Fruit fly (Drosophila melanogaster) whole organism, embryonic: ENCODE measurements around the gene CG6843.

Experiments
- Atf-2 ChIP-seq: fragments of 200-800 bp; sonication (Bioruptor generic); optimal IDR thresholded peaks from 2 replicates; lab custom pipeline; 2016; ENCODE audit warnings: missing biosample characterization, missing genetic modification characterization
- Blimp-1 ChIP-seq: fragments of 200-800 bp; sonication (Bioruptor generic); optimal IDR thresholded peaks from 3 replicates; lab custom pipeline; 2018; ENCODE audit warnings: missing biosample characterization, missing genetic modification characterization, mild to moderate bottlenecking, moderate library complexity, missing genetic modification reagents
- C15 ChIP-seq: fragments of 200-800 bp; sonication (Bioruptor generic); IDR thresholded peaks from 3 replicates; pipeline ENCODE4 v1.3.6; 2022; ENCODE audit warnings: missing biosample characterization, missing genetic modification characterization
- CG10366 ChIP-seq: fragments of 200-800 bp; sonication (Bioruptor generic); IDR thresholded peaks from 2 replicates; pipeline ENCODE4 v1.3.6; 2022; ENCODE audit warnings: missing biosample characterization, missing genetic modification characterization
- CG12071 ChIP-seq: fragments of 200-800 bp; sonication (Bioruptor generic); optimal IDR thresholded peaks from 3 replicates; lab custom pipeline; 2018; ENCODE audit warnings: missing biosample characterization, mild to moderate bottlenecking, missing genetic modification characterization
- CG1529 ChIP-seq: fragments of 200-800 bp; sonication (Bioruptor generic); optimal IDR thresholded peaks from 3 replicates; lab custom pipeline; 2018; ENCODE audit warnings: missing biosample characterization, missing genetic modification characterization
- CG16863 ChIP-seq: fragments of 200-800 bp; sonication (Bioruptor generic); optimal IDR thresholded peaks from 3 replicates; lab custom pipeline; 2016; ENCODE audit warnings: missing biosample characterization, missing genetic modification characterization
- CG2129 ChIP-seq: fragments of 200-800 bp; sonication (Bioruptor generic); IDR thresholded peaks from 2 replicates; pipeline ENCODE4 v1.3.6; 2022; ENCODE audit warnings: missing biosample characterization, missing genetic modification characterization; ENCODE audit not compliant: partially characterized antibody
- CG31441 ChIP-seq: fragments of 200-800 bp; sonication (Bioruptor generic); IDR thresholded peaks from 2 replicates; pipeline ENCODE4 v1.3.6; 2022; ENCODE audit warnings: missing biosample characterization, missing genetic modification characterization
- CG34224 ChIP-seq: fragments of 200-800 bp; sonication (Bioruptor generic); IDR thresholded peaks from 3 replicates; pipeline ENCODE4 v1.3.6; 2022; ENCODE audit warnings: missing biosample characterization, missing genetic modification characterization; ENCODE audit not compliant: partially characterized antibody
- CG6254 ChIP-seq: fragments of 200-800 bp; sonication (Bioruptor generic); optimal IDR thresholded peaks from 3 replicates; lab custom pipeline; 2017; ENCODE audit warnings: mild to moderate bottlenecking, missing biosample characterization, missing genetic modification reagents, missing genetic modification characterization
- CG7271 ChIP-seq: fragments of 200-800 bp; sonication (Bioruptor generic); optimal IDR thresholded peaks from 2 replicates; lab custom pipeline; 2018; ENCODE audit warnings: missing biosample characterization, mild to moderate bottlenecking, missing genetic modification characterization, moderate library complexity
- CG7372 ChIP-seq: fragments of 200-800 bp; sonication (Bioruptor generic); IDR thresholded peaks from 2 replicates; pipeline ENCODE4 v1.3.6; 2022; ENCODE audit warnings: missing biosample characterization, missing genetic modification characterization
- CoRest ChIP-seq: fragments of 200-800 bp; sonication (Bioruptor generic); optimal IDR thresholded peaks from 3 replicates; lab custom pipeline; 2018; ENCODE audit warnings: missing biosample characterization, mild to moderate bottlenecking, missing genetic modification characterization, moderate library complexity
- D19A ChIP-seq: fragments of 200-800 bp; optimal IDR thresholded peaks from 3 replicates; lab custom pipeline; 2019; ENCODE audit warnings: missing biosample characterization, mild to moderate bottlenecking, missing genetic modification characterization, moderate library complexity
- Dad ChIP-seq: fragments of 200-800 bp; sonication (Bioruptor generic); optimal IDR thresholded peaks from 3 replicates; lab custom pipeline; 2016; ENCODE audit warnings: missing biosample characterization, missing genetic modification characterization
- Dek ChIP-seq: fragments of 200-800 bp; sonication (Bioruptor generic); optimal IDR thresholded peaks from 3 replicates; lab custom pipeline; 2019; ENCODE audit warnings: missing biosample characterization, mild to moderate bottlenecking, missing genetic modification characterization, moderate library complexity
- Dip2 ChIP-seq: fragments of 200-800 bp; sonication (Bioruptor generic); IDR thresholded peaks from 2 replicates; pipeline ENCODE4 v1.3.6; 2022; ENCODE audit warnings: missing biosample characterization, missing genetic modification characterization
- Dref ChIP-seq: fragments of 200-800 bp; sonication (Bioruptor generic); IDR thresholded peaks from 2 replicates; pipeline ENCODE4 v1.3.6; 2022; ENCODE audit warnings: missing biosample characterization, missing genetic modification characterization
- Eip74EF ChIP-seq, 2 experiments: fragments of 200-800 bp in 1 of 2; fragments of >200 bp in 1 of 2; sonication (Bioruptor generic) in 1 of 2; optimal IDR thresholded peaks; 2 replicates each; lab custom pipeline; 2017 to 2019; ENCODE audit warnings: missing biosample characterization in 2 of 2, missing genetic modification characterization in 2 of 2, mild to moderate bottlenecking in 1 of 2, moderate library complexity in 1 of 2
- Fer3 ChIP-seq: fragments of 200-800 bp; sonication (Bioruptor generic); optimal IDR thresholded peaks from 2 replicates; lab custom pipeline; 2018; ENCODE audit warnings: missing biosample characterization, mild to moderate bottlenecking, missing genetic modification characterization, moderate library complexity
- Gug ChIP-seq: fragments of 200-800 bp; sonication (Bioruptor generic); IDR thresholded peaks from 4 replicates; pipeline ENCODE4 v1.3.6; 2022; ENCODE audit warnings: missing biosample characterization, missing genetic modification characterization
- HLH4C ChIP-seq: fragments of 200-800 bp; sonication (Bioruptor generic); IDR thresholded peaks from 3 replicates; pipeline ENCODE4 v1.3.6; 2022; ENCODE audit warnings: missing biosample characterization, missing genetic modification characterization; ENCODE audit not compliant: partially characterized antibody
- Kr ChIP-seq: fragments of 200-800 bp; sonication (Bioruptor generic); optimal IDR thresholded peaks from 2 replicates; lab custom pipeline; 2017; ENCODE audit warnings: missing biosample characterization, mild to moderate bottlenecking, missing genetic modification characterization
- Lpt ChIP-seq: fragments of >200 bp; optimal IDR thresholded peaks from 2 replicates; lab custom pipeline; 2018; ENCODE audit warnings: missing biosample characterization, missing genetic modification characterization
- NC2α ChIP-seq: fragments of 200-800 bp; sonication (Bioruptor generic); optimal IDR thresholded peaks from 2 replicates; lab custom pipeline; 2016; ENCODE audit warnings: missing biosample characterization, missing genetic modification characterization
- Ptx1 ChIP-seq: fragments of 200-800 bp; sonication (Bioruptor generic); IDR thresholded peaks from 2 replicates; pipeline ENCODE4 v1.3.6; 2022; ENCODE audit warnings: missing biosample characterization, missing genetic modification characterization
- Rfx ChIP-seq: fragments of 200-800 bp; sonication (Bioruptor generic); IDR thresholded peaks from 2 replicates; pipeline ENCODE4 v1.3.6; 2022; ENCODE audit warnings: missing biosample characterization, missing genetic modification characterization
- Rx ChIP-seq: fragments of 200-800 bp; sonication (Bioruptor generic); IDR thresholded peaks from 2 replicates; pipeline ENCODE4 v1.3.6; 2022; ENCODE audit warnings: missing biosample characterization, missing genetic modification characterization
- Taf1 ChIP-seq: fragments of 200-800 bp; sonication (Bioruptor generic); IDR thresholded peaks from 2 replicates; pipeline ENCODE4 v1.3.6; 2022; ENCODE audit warnings: missing biosample characterization, missing genetic modification characterization
- Usf ChIP-seq: fragments of 200-800 bp; sonication (Bioruptor generic); optimal IDR thresholded peaks from 2 replicates; lab custom pipeline; 2017; ENCODE audit warnings: missing genotype, missing biosample characterization, missing genetic modification characterization
- Xbp1 ChIP-seq: fragments of 200-800 bp; sonication (Bioruptor generic); optimal IDR thresholded peaks from 3 replicates; lab custom pipeline; 2016; ENCODE audit warnings: missing biosample characterization, mild to moderate bottlenecking, missing genetic modification characterization
- chif ChIP-seq, 2 experiments: fragments of 200-800 bp; sonication (Bioruptor generic); optimal IDR thresholded peaks; 3 replicates each; lab custom pipeline; 2016; ENCODE audit warnings: missing biosample characterization in 2 of 2, missing genetic modification characterization in 2 of 2
- chinmo ChIP-seq: fragments of 200-800 bp; sonication (Bioruptor generic); IDR thresholded peaks from 4 replicates; pipeline ENCODE4 v1.3.6; 2022; ENCODE audit warnings: missing biosample characterization, missing genetic modification characterization; ENCODE audit not compliant: partially characterized antibody
- cwo ChIP-seq: fragments of 200-800 bp; sonication (Bioruptor generic); optimal IDR thresholded peaks from 3 replicates; lab custom pipeline; 2017; ENCODE audit warnings: missing biosample characterization, missing genetic modification characterization, mild to moderate bottlenecking, moderate library complexity, missing genetic modification reagents
- dpn ChIP-seq, 2 experiments: fragments of 200-800 bp; sonication (Bioruptor generic); optimal IDR thresholded peaks; 3 replicates each; lab custom pipeline; 2016; ENCODE audit warnings: missing biosample characterization in 2 of 2, missing genetic modification characterization in 2 of 2
- gem ChIP-seq: fragments of 200-800 bp; sonication (Bioruptor generic); optimal IDR thresholded peaks from 2 replicates; lab custom pipeline; 2019; ENCODE audit warnings: missing biosample characterization, mild to moderate bottlenecking, missing genetic modification characterization, moderate library complexity
- hbn ChIP-seq: fragments of 200-800 bp; sonication (Bioruptor generic); IDR thresholded peaks from 2 replicates; pipeline ENCODE4 v1.3.6; 2022; ENCODE audit warnings: missing biosample characterization, missing genetic modification characterization; ENCODE audit not compliant: partially characterized antibody
- hth ChIP-seq: fragments of >200 bp; optimal IDR thresholded peaks from 2 replicates; lab custom pipeline; 2017; ENCODE audit warnings: inconsistent platforms
- insv ChIP-seq, 2 experiments: fragments of 200-800 bp; sonication (Bioruptor generic); optimal IDR thresholded peaks; 3 replicates each; lab custom pipeline; 2016 to 2018; ENCODE audit warnings: missing biosample characterization in 2 of 2, missing genetic modification characterization in 2 of 2
- ken ChIP-seq: fragments of 200-800 bp; sonication (Bioruptor generic); IDR thresholded peaks from 3 replicates; pipeline ENCODE4 v1.3.6; 2022; ENCODE audit warnings: missing biosample characterization, missing genetic modification characterization
- knrl ChIP-seq: fragments of 200-800 bp; sonication (Bioruptor generic); IDR thresholded peaks from 3 replicates; pipeline ENCODE4 v1.3.6; 2022; ENCODE audit warnings: missing biosample characterization, missing genetic modification characterization; ENCODE audit not compliant: partially characterized antibody
- mirr ChIP-seq: fragments of 200-800 bp; sonication (Bioruptor generic); optimal IDR thresholded peaks from 3 replicates; lab custom pipeline; 2018; ENCODE audit warnings: missing biosample characterization, mild to moderate bottlenecking, missing genetic modification characterization
- pb ChIP-seq: fragments of 200-800 bp; sonication (Bioruptor generic); optimal IDR thresholded peaks from 3 replicates; lab custom pipeline; 2016; ENCODE audit warnings: missing biosample characterization, missing genetic modification characterization
- row ChIP-seq: fragments of 200-800 bp; sonication (Bioruptor generic); IDR thresholded peaks from 3 replicates; pipeline ENCODE4 v1.3.6; 2022; ENCODE audit warnings: missing biosample characterization, missing genetic modification characterization
- slbo ChIP-seq: fragments of 200-800 bp; sonication (Bioruptor generic); IDR thresholded peaks from 2 replicates; pipeline ENCODE4 v1.3.6; 2022; ENCODE audit warnings: missing biosample characterization, missing genetic modification characterization
- slp2 ChIP-seq: fragments of 200-800 bp; sonication (Bioruptor generic); optimal IDR thresholded peaks from 2 replicates; lab custom pipeline; 2016; ENCODE audit warnings: missing biosample characterization, missing genetic modification characterization
- sob ChIP-seq: fragments of 200-800 bp; sonication (Bioruptor generic); IDR thresholded peaks from 2 replicates; pipeline ENCODE4 v1.3.6; 2022; ENCODE audit warnings: missing biosample characterization, missing genetic modification characterization
- sug ChIP-seq: fragments of 200-800 bp; optimal IDR thresholded peaks from 2 replicates; lab custom pipeline; 2019; ENCODE audit warnings: missing biosample characterization, mild to moderate bottlenecking, missing genetic modification characterization, moderate library complexity
- zen2 ChIP-seq: fragments of 200-800 bp; sonication (Bioruptor generic); IDR thresholded peaks from 3 replicates; pipeline ENCODE4 v1.3.6; 2022; ENCODE audit warnings: missing biosample characterization, missing genetic modification characterization; ENCODE audit not compliant: partially characterized antibody
- zfh1 ChIP-seq: fragments of 200-800 bp; sonication (Bioruptor generic); IDR thresholded peaks from 3 replicates; pipeline ENCODE4 v1.3.6; 2022; ENCODE audit warnings: missing biosample characterization, missing genetic modification characterization

CG6843 gene

dm6 chr3L:18950359-18950758 lies 49.0 kb downstream of the CG6843 start, which contains the start of gene CG6836 (continued):
- TF ChIP-seq mirr (GFP tag; lab: Kevin White, UChicago) (peak; percentile 10), CG2129 (GFP tag; lab: Robert Waterston, UW) (no peak), hth (lab: Kevin White, UChicago) (no peak), C15 (GFP tag; lab: Robert Waterston, UW) (no peak), Dref (GFP tag; lab: Robert Waterston, UW) (no peak), Lpt (GFP tag; lab: Kevin White, UChicago) (no peak), dpn (GFP tag; optimal IDR thresholded peaks at IDR 0.05; lab: Kevin White, UChicago) (no peak), zen2 (GFP tag; lab: Robert Waterston, UW) (no peak), Rx (GFP tag; lab: Robert Waterston, UW) (0 out of 2 replicates have a peak, but pooled peaks have one; percentile 18), sug (tag; lab: Kevin White, UChicago) (no peak), Dip2 (GFP tag; lab: Robert Waterston, UW) (no peak), row (no peak), slbo (GFP tag; lab: Robert Waterston, UW) (0 out of 2 replicates have a peak, but pooled peaks have one; percentile 18), CG10366 (GFP tag; lab: Robert Waterston, UW) (no peak), CG16863 (GFP tag; lab: Kevin White, UChicago) (no peak), Fer3 (tag; lab: Kevin White, UChicago) (no peak), CoRest (no peak), CG12071 (GFP tag; lab: Kevin White, UChicago) (no peak), CG6254 (GFP tag; lab: Kevin White, UChicago) (no peak), CG34224 (GFP tag; lab: Robert Waterston, UW) (no peak), HLH4C (no peak), Atf-2 (GFP tag; lab: Kevin White, UChicago) (no peak), Usf (GFP tag; lab: Kevin White, UChicago) (no peak), CG1529 (GFP tag; lab: Kevin White, UChicago) (no peak), Eip74EF (GFP tag; optimal IDR thresholded peaks at IDR 0.05; lab: Kevin White, UChicago) (peak in 1 of 2 experiments; percentile 19), CG7271 (tag; lab: Kevin White, UChicago) (no peak), Rfx (no peak), pb (GFP tag; lab: Kevin White, UChicago) (no peak), zfh1 (GFP tag; lab: Robert Waterston, UW) (no peak), Taf1 (no peak), insv (GFP tag; optimal IDR thresholded peaks at IDR 0.05; lab: Kevin White, UChicago) (no peak), NC2α (GFP tag; lab: Kevin White, UChicago) (no peak), Gug (GFP tag; lab: Robert Waterston, UW) (no peak), chif (GFP tag; optimal IDR thresholded peaks at IDR 0.05; lab: Kevin White, UChicago) (no peak), sob (GFP tag; lab: Robert Waterston, UW) (peak; percentile 17; the same call in 1 of the 2 replicates), hbn (GFP tag; lab: Robert Waterston, UW) (no peak), slp2 (GFP tag; lab: Kevin White, UChicago) (no peak), gem (tag; lab: Kevin White, UChicago) (no peak), knrl (GFP tag; lab: Robert Waterston, UW) (no peak), Kr (no peak), Dek (no peak), Ptx1 (GFP tag; lab: Robert Waterston, UW) (no peak), Dad (no peak), cwo (GFP tag; lab: Kevin White, UChicago) (no peak), CG7372 (GFP tag; lab: Robert Waterston, UW) (no peak), D19A (tag; lab: Kevin White, UChicago) (no peak), chinmo (peak; percentile 76; the same call in 1 of the 4 replicates), Xbp1 (no peak), Blimp-1 (GFP tag; lab: Kevin White, UChicago) (peak; percentile 36), CG31441 (GFP tag; lab: Robert Waterston, UW) (no peak), ken (GFP tag; lab: Robert Waterston, UW) (peak; percentile 28; the same call in 1 of the 3 replicates)
